Worm (Caenorhabditis elegans): Measurements from ENCODE around the gene ZC239.5.
A peak's percentile ranks its signal among the peaks of the same experiment; 100 is the strongest.
"Not testable (repeated sequence)": the region's sequence is repeated elsewhere in the genome, so short reads cannot be mapped to it uniquely, and the experiment has no call there.

ZC239.5 gene

DNA sequence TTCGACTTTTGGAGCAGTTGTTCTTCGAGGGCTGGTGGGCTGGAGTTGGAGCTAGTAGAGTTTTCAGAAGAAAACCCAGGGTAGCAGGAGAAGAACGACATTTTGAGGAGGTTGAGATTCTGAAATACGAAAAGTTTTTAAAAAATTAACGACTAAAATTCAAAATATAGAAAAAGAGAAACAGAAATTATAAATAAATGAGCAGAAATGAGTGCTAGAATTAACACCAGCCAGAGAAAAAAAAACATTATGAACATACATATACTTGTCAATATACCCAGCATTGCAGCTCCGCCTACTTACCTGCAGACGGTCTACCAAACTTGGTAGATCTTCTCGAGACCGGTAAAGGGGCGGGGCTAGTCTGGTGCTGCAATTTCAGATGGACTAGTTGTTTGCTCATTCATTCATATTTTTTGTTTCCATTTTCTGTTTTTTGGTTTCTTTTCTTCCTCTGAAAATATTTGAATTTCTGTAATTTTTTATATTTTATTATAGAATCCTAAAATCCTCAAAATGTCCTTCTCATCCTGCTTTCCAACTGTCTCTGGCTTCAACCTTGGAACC lies 4.0 kb upstream of the ZC239.5 start, which contains the start of the genes ZC239.20 and ZC239.21:
Gene ZC239.20 (minus strand): TSS at position 101 of the 567 bp plus-strand sequence.
Gene ZC239.21 (plus strand): TSS at position 517 of the 567 bp plus-strand sequence.
- TF ChIP-seq lsy-2 (tag; optimal IDR thresholded peaks at IDR 0.05) (no peak), ZK546.5 (tag; optimal IDR thresholded peaks at IDR 0.05) (no peak)

DNA sequence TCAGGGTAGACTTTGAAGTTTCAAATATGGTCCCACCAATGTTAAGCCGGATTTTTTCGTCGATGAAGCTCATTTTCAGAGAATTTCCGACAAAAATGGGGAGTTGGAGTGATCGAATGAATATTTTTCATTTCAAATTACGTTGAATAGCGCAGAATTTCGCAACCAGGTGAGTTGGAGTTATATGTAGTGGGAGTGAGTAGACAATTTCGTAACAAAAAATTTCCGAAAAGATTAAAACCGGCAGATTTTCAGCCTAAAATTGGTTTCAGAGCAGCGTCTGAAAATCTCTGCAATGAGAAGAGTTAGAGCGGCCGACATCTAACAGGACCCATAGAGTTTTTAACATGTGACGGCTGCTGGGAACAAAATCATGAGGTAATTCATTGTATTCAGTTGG lies 1.8 kb upstream of the ZC239.5 start, which contains the start of gene sdz-35:
Gene sdz-35 (minus strand): TSS at position 101 of the 400 bp plus-strand sequence.
- TF ChIP-seq mab-5 (tag; optimal IDR thresholded peaks at IDR 0.05) (no peak), peb-1 (tag; optimal IDR thresholded peaks at IDR 0.05) (no peak), ceh-82 (tag; optimal IDR thresholded peaks at IDR 0.05) (no peak), F13H6.1 (tag; optimal IDR thresholded peaks at IDR 0.05) (no peak), unc-62 (GFP tag; optimal IDR thresholded peaks at IDR 0.05) (no peak), nhr-6 (tag; optimal IDR thresholded peaks at IDR 0.05) (no peak), alr-1 (tag; optimal IDR thresholded peaks at IDR 0.05) (no peak), sma-9 (GFP tag; optimal IDR thresholded peaks at IDR 0.05) (no peak), sma-9 (tag; optimal IDR thresholded peaks at IDR 0.05) (no peak), lin-13 (GFP tag; optimal IDR thresholded peaks at IDR 0.05) (no peak), snpc-4 (tag; optimal IDR thresholded peaks at IDR 0.05) (no peak), skn-1 (tag; optimal IDR thresholded peaks at IDR 0.05) (no peak), nhr-25 (tag; optimal IDR thresholded peaks at IDR 0.05) (no peak), elt-1 (tag; optimal IDR thresholded peaks at IDR 0.05) (no peak), ama-1 (optimal IDR thresholded peaks at IDR 0.05) (no peak)

DNA sequence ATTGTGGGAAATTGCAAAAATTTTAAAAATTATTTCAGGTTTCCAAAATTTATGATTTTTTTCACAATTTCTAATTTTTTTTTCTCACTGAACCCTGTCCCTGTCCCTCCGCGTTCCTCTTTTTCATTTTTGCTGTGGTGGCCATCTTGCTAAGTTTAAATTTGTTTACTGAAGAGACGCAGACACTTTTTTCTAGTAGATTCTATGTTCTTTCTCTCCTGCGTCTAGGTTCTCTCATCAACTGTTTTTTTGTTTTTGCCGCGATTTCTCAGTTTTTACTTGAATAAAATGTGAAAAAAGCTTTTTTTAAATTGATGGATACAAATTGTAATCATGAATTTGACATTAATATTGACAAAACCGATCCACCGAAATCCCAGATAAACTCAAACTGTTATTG lies 1.2 kb upstream of the ZC239.5 start, which contains the start of gene ZC239.6:
Gene ZC239.6 (plus strand): TSS at position 381 of the 400 bp plus-strand sequence.
- TF ChIP-seq sma-3 (GFP tag; optimal IDR thresholded peaks at IDR 0.05) (no peak), ama-1 (optimal IDR thresholded peaks at IDR 0.05) (peak; percentile 15), lsy-2 (tag; optimal IDR thresholded peaks at IDR 0.05) (peak in 1 of 2 experiments; percentile 61), fos-1 (tag; optimal IDR thresholded peaks at IDR 0.05) (peak; percentile 10), unc-55 (GFP tag; optimal IDR thresholded peaks at IDR 0.05) (peak; percentile 43), C34F6.9 (tag; optimal IDR thresholded peaks at IDR 0.05) (peak; percentile 80)

DNA sequence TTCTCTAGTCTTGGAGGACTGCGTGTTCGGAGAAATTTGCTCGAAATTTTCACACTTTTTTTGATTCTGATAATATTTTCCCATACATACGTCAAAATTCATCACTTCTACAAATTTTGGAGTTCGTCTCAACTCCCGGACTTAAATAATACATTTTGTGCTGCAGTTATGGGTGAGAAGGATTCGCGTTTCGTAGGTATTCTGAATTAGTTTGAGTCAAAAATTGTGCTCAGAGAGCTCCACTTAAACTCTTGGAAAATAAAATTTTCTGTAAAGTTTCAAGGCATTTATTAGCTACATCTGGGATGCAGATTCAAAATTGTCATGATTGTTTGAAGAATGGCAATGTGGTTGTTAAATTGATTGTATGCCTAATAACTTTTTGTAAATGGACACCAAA lies 3.4 kb downstream of the ZC239.5 start, which contains the start of gene ZC239.4:
Gene ZC239.4 (plus strand): TSS at position 301 of the 400 bp plus-strand sequence.
- TF ChIP-seq fos-1 (tag; optimal IDR thresholded peaks at IDR 0.05) = no peak
- no peak for TF ChIP-seq blmp-1 (tag; optimal IDR thresholded peaks at IDR 0.05; ENCODE audit: insufficient read depth)
- TF ChIP-seq zag-1 (tag; optimal IDR thresholded peaks at IDR 0.05) = no peak
- TF ChIP-seq skn-1 (tag; optimal IDR thresholded peaks at IDR 0.05) = no peak
- TF ChIP-seq mbf-1 (tag; optimal IDR thresholded peaks at IDR 0.05) = no peak
- no peak for TF ChIP-seq aly-2 (tag; optimal IDR thresholded peaks at IDR 0.05)
- TF ChIP-seq nhr-77 (tag; optimal IDR thresholded peaks at IDR 0.05) = no peak
- no peak for TF ChIP-seq ceh-82 (tag; optimal IDR thresholded peaks at IDR 0.05)

DNA sequence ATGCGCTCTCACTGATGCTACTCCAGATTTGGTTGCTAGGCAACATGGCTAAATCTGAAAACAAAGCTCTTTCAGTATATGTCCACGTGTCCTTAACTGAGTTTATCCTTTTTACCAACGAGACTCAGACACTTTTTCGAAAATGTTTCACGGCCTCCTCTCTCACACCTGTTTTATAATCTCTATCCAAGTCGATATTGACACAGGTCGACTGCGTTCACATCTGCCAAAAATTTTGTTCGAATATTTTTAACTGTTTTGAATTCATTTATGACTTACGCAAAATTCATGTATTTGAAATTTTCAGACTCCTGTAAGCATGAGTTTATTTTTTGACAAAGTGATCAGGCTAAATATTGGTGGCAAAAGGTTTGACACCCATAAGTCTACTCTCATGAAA lies 5.3 kb downstream of the ZC239.5 start, which contains the start of gene ZC239.3:
Gene ZC239.3 (plus strand): TSS at position 301 of the 400 bp plus-strand sequence.
- not testable (repeated sequence) for TF ChIP-seq ztf-1 (GFP tag; conservative IDR thresholded peaks at IDR 0.05); C34F6.9 (tag; optimal IDR thresholded peaks at IDR 0.05); alr-1 (tag; optimal IDR thresholded peaks at IDR 0.05)

DNA sequence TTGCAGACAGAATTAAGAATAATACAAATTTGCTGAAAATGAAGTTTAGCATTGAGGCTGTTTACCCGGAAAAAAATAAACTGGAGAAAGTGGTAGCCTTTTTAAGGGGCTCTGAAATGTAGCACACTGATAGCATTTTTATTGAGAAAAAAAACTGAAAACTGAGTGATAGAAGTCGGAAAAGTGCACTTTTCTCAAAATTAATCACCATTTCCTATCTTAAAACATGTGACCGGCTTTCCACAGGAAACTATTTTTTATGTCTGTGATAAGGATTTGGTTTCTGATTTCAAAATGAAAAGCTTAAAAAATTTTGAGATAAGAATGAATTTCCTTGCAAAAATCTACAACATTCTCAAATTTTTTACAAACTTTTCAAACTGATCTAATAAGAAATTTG lies 10.3 kb downstream of the ZC239.5 start, which contains the start of gene ZC239.22:
Gene ZC239.22 (minus strand): TSS at position 101 of the 400 bp plus-strand sequence.
- TF ChIP-seq nhr-12 (tag; optimal IDR thresholded peaks at IDR 0.05) (no peak), nhr-129 (tag; optimal IDR thresholded peaks at IDR 0.05) (no peak), mbf-1 (tag; optimal IDR thresholded peaks at IDR 0.05) (no peak)

DNA sequence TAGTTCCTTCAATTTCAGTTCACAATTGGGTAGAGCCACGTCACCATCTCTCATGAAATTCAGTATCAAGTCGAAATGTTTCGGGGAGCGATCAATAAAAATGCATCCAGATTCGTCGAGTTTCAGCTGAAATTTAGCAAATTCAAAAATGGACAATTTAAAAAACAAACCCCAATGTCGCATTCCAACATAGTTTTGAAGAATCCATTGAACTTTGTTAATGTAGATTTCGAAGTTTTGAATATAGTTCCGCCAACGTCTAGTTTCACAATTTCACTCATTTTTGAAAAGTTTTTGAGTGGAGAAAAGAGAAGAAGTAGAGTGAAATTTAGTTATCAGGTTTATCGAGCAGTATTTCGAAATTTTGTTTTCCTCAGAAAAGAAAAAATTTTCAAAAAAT lies 11.3 kb downstream of the ZC239.5 start, which contains the start of gene ZC239.14:
Gene ZC239.14 (minus strand): TSS at position 305 of the 400 bp plus-strand sequence.
- TF ChIP-seq nhr-77 (tag; optimal IDR thresholded peaks at IDR 0.05) (no peak), nhr-11 (tag; optimal IDR thresholded peaks at IDR 0.05) (no peak), sma-3 (GFP tag; optimal IDR thresholded peaks at IDR 0.05) (no peak), aly-2 (tag; optimal IDR thresholded peaks at IDR 0.05) (no peak), nhr-129 (tag; optimal IDR thresholded peaks at IDR 0.05) (no peak), zag-1 (tag; optimal IDR thresholded peaks at IDR 0.05) (no peak), sma-9 (GFP tag; optimal IDR thresholded peaks at IDR 0.05) (no peak), sma-9 (tag; optimal IDR thresholded peaks at IDR 0.05) (no peak), nhr-25 (tag; optimal IDR thresholded peaks at IDR 0.05) (no peak), ceh-16 (tag; optimal IDR thresholded peaks at IDR 0.05) (no peak), lin-13 (GFP tag; optimal IDR thresholded peaks at IDR 0.05) (no peak), Y55F3AM.14 (GFP tag; optimal IDR thresholded peaks at IDR 0.05) (no peak), nhr-237 (tag; optimal IDR thresholded peaks at IDR 0.05) (no peak), skn-1 (tag; optimal IDR thresholded peaks at IDR 0.05) (no peak), fos-1 (tag; optimal IDR thresholded peaks at IDR 0.05) (no peak)

Measured in whole organism, L2 larva.